Fruit fly (Drosophila melanogaster) whole organism, embryonic: ENCODE measurements around the gene CG15186.
A peak's percentile ranks its signal among the peaks of the same experiment; 100 is the strongest.

Experiments
- BtbVII ChIP-seq: fragments of 200-800 bp; sonication (Bioruptor generic); optimal IDR thresholded peaks from 3 replicates; lab custom pipeline; 2017; ENCODE audit warnings: missing biosample characterization, mild to moderate bottlenecking, missing genetic modification characterization
- CG10462 ChIP-seq: fragments of 200-800 bp; sonication (Bioruptor generic); optimal IDR thresholded peaks from 2 replicates; lab custom pipeline; 2016; ENCODE audit warnings: missing biosample characterization, missing genetic modification characterization
- CG12155 ChIP-seq: fragments of 200-800 bp; sonication (Bioruptor generic); optimal IDR thresholded peaks from 3 replicates; lab custom pipeline; 2016; ENCODE audit warnings: missing biosample characterization, missing genetic modification characterization
- CG12299 ChIP-seq: fragments of 200-800 bp; sonication (Bioruptor generic); optimal IDR thresholded peaks from 2 replicates; lab custom pipeline; 2018; ENCODE audit warnings: missing biosample characterization, mild to moderate bottlenecking, missing genetic modification characterization
- CG12659 ChIP-seq: fragments of 200-800 bp; sonication (Bioruptor generic); optimal IDR thresholded peaks from 3 replicates; lab custom pipeline; 2017; ENCODE audit warnings: mild to moderate bottlenecking, missing biosample characterization, missing genetic modification reagents, missing genetic modification characterization
- CG13424 ChIP-seq: fragments of 200-800 bp; sonication (Bioruptor generic); optimal IDR thresholded peaks from 2 replicates; lab custom pipeline; 2019; ENCODE audit warnings: missing biosample characterization, mild to moderate bottlenecking, missing genetic modification characterization, moderate library complexity
- CG16813 ChIP-seq: fragments of 200-800 bp; sonication (Bioruptor generic); IDR thresholded peaks from 3 replicates; pipeline ENCODE4 v1.3.6; 2022; ENCODE audit warnings: missing biosample characterization, missing genetic modification characterization; ENCODE audit not compliant: partially characterized antibody
- CG17361 ChIP-seq: fragments of 200-800 bp; sonication (Bioruptor generic); IDR thresholded peaks from 3 replicates; pipeline ENCODE4 v1.3.6; 2022; ENCODE audit warnings: missing biosample characterization, missing genetic modification characterization
- CG18262 ChIP-seq: fragments of 200-800 bp; optimal IDR thresholded peaks from 3 replicates; lab custom pipeline; 2019; ENCODE audit warnings: missing biosample characterization, mild to moderate bottlenecking, missing genetic modification characterization, moderate library complexity
- CG2120 ChIP-seq: fragments of 200-800 bp; sonication (Bioruptor generic); optimal IDR thresholded peaks from 3 replicates; lab custom pipeline; 2016; ENCODE audit warnings: missing biosample characterization, missing genetic modification characterization
- CG2199 ChIP-seq: fragments of 200-800 bp; sonication (Bioruptor generic); IDR thresholded peaks from 3 replicates; pipeline ENCODE4 v1.3.6; 2022; ENCODE audit warnings: missing biosample characterization, missing genetic modification characterization
- CG3163 ChIP-seq: fragments of 200-800 bp; sonication (Bioruptor generic); optimal IDR thresholded peaks from 3 replicates; lab custom pipeline; 2016; ENCODE audit warnings: missing biosample characterization, missing genetic modification characterization
- CG3847 ChIP-seq: fragments of 200-800 bp; sonication (Bioruptor generic); IDR thresholded peaks from 2 replicates; pipeline ENCODE4 v1.3.6; 2022; ENCODE audit warnings: missing biosample characterization, missing genetic modification characterization
- CG4328 ChIP-seq: fragments of 200-800 bp; sonication (Bioruptor generic); optimal IDR thresholded peaks from 3 replicates; lab custom pipeline; 2017; ENCODE audit warnings: missing biosample characterization, missing genetic modification reagents, missing genetic modification characterization
- CG6689 ChIP-seq: fragments of 200-800 bp; sonication (Bioruptor generic); IDR thresholded peaks from 2 replicates; pipeline ENCODE4 v1.3.6; 2022; ENCODE audit warnings: missing biosample characterization, missing genetic modification characterization
- CG7556 ChIP-seq: fragments of 200-800 bp; sonication (Bioruptor generic); optimal IDR thresholded peaks from 2 replicates; lab custom pipeline; 2017; ENCODE audit warnings: missing biosample characterization, mild to moderate bottlenecking, missing genetic modification characterization
- CG7786 ChIP-seq: fragments of 200-800 bp; sonication (Bioruptor generic); optimal IDR thresholded peaks from 2 replicates; lab custom pipeline; 2016; ENCODE audit warnings: missing biosample characterization, missing genetic modification characterization
- CG8944 ChIP-seq: fragments of 200-800 bp; sonication (Bioruptor generic); optimal IDR thresholded peaks from 3 replicates; lab custom pipeline; 2016; ENCODE audit warnings: missing biosample characterization, missing genetic modification characterization
- CoRest ChIP-seq: fragments of 200-800 bp; sonication (Bioruptor generic); optimal IDR thresholded peaks from 3 replicates; lab custom pipeline; 2018; ENCODE audit warnings: missing biosample characterization, mild to moderate bottlenecking, missing genetic modification characterization, moderate library complexity
- D19B ChIP-seq: fragments of 200-800 bp; sonication (Bioruptor generic); optimal IDR thresholded peaks from 2 replicates; lab custom pipeline; 2017; ENCODE audit warnings: missing biosample characterization, mild to moderate bottlenecking, missing genetic modification characterization
- HmgZ ChIP-seq: fragments of 200-800 bp; sonication (Bioruptor generic); optimal IDR thresholded peaks from 2 replicates; lab custom pipeline; 2018; ENCODE audit warnings: missing biosample characterization, mild to moderate bottlenecking, missing genetic modification characterization
- Hr3 ChIP-seq: fragments of 200-800 bp; sonication (Bioruptor generic); optimal IDR thresholded peaks from 3 replicates; lab custom pipeline; 2016; ENCODE audit warnings: missing biosample characterization, missing genetic modification characterization
- Mes4 ChIP-seq: fragments of 200-800 bp; sonication (Bioruptor generic); optimal IDR thresholded peaks from 2 replicates; lab custom pipeline; 2016; ENCODE audit warnings: missing biosample characterization, missing genetic modification characterization
- NfI ChIP-seq: fragments of 200-800 bp; sonication (Bioruptor generic); optimal IDR thresholded peaks from 3 replicates; lab custom pipeline; 2018; ENCODE audit warnings: missing biosample characterization, mild to moderate bottlenecking, missing genetic modification characterization, moderate library complexity
- PHDP ChIP-seq: fragments of 200-800 bp; sonication (Bioruptor generic); optimal IDR thresholded peaks from 3 replicates; lab custom pipeline; 2018; ENCODE audit warnings: missing biosample characterization, mild to moderate bottlenecking, missing genetic modification characterization, moderate library complexity
- Poxn ChIP-seq: fragments of 200-800 bp; sonication (Bioruptor generic); IDR thresholded peaks from 2 replicates; pipeline ENCODE4 v1.3.6; 2022; ENCODE audit warnings: missing biosample characterization, missing genetic modification characterization
- Sry-β ChIP-seq: fragments of 200-800 bp; sonication (Bioruptor generic); optimal IDR thresholded peaks from 2 replicates; lab custom pipeline; 2018; ENCODE audit warnings: missing biosample characterization, mild to moderate bottlenecking, missing genetic modification characterization, moderate library complexity
- amos ChIP-seq: fragments of 200-800 bp; sonication (Bioruptor generic); IDR thresholded peaks from 2 replicates; pipeline ENCODE4 v1.3.6; 2022; ENCODE audit warnings: missing biosample characterization, missing genetic modification characterization; ENCODE audit not compliant: partially characterized antibody
- az2 ChIP-seq: fragments of 200-800 bp; sonication (Bioruptor generic); optimal IDR thresholded peaks from 3 replicates; lab custom pipeline; 2016; ENCODE audit warnings: missing biosample characterization, missing genetic modification characterization
- croc ChIP-seq: fragments of 200-800 bp; sonication (Bioruptor generic); conservative IDR thresholded peaks from 3 replicates; pipeline ENCODE4 v1.3.6; 2022; ENCODE audit warnings: missing biosample characterization, missing genetic modification characterization
- eve ChIP-seq, 2 experiments: fragments of >200 bp; optimal IDR thresholded peaks; 2 replicates each; lab custom pipeline; 2017; ENCODE audit warnings: missing biosample characterization in 2 of 2, missing genetic modification characterization in 2 of 2
- eyg ChIP-seq: fragments of 200-800 bp; sonication (Bioruptor generic); optimal IDR thresholded peaks from 3 replicates; lab custom pipeline; 2016; ENCODE audit warnings: missing biosample characterization, missing genetic modification characterization
- fru ChIP-seq: fragments of >200 bp; optimal IDR thresholded peaks from 2 replicates; lab custom pipeline; 2017
- lbe ChIP-seq: fragments of 200-800 bp; sonication (Bioruptor generic); optimal IDR thresholded peaks from 2 replicates; lab custom pipeline; 2016; ENCODE audit warnings: missing biosample characterization, mild to moderate bottlenecking, missing genetic modification characterization
- lola ChIP-seq, 3 experiments: fragments of >200 bp in 2 of 3; fragments of 200-800 bp in 1 of 3; sonication (Bioruptor generic) in 1 of 3; optimal IDR thresholded peaks; 2 replicates each; lab custom pipeline; 2017 to 2019; ENCODE audit warnings: missing biosample characterization in 3 of 3, missing genetic modification characterization in 3 of 3, mild to moderate bottlenecking in 1 of 3, moderate library complexity in 1 of 3
- luna ChIP-seq: fragments of 200-800 bp; sonication (Bioruptor generic); optimal IDR thresholded peaks from 2 replicates; lab custom pipeline; 2016; ENCODE audit warnings: missing biosample characterization, missing genetic modification characterization
- org-1 ChIP-seq: fragments of 200-800 bp; sonication (Bioruptor generic); optimal IDR thresholded peaks from 2 replicates; lab custom pipeline; 2017; ENCODE audit warnings: missing biosample characterization, missing genetic modification characterization
- phol ChIP-seq: fragments of 200-800 bp; sonication (Bioruptor generic); optimal IDR thresholded peaks from 3 replicates; lab custom pipeline; 2018; ENCODE audit warnings: missing biosample characterization, mild to moderate bottlenecking, missing genetic modification characterization, moderate library complexity
- row ChIP-seq: fragments of 200-800 bp; sonication (Bioruptor generic); IDR thresholded peaks from 3 replicates; pipeline ENCODE4 v1.3.6; 2022; ENCODE audit warnings: missing biosample characterization, missing genetic modification characterization
- sc ChIP-seq, 3 experiments: fragments of >200 bp in 2 of 3; fragments of 200-800 bp in 1 of 3; sonication (Bioruptor generic) in 1 of 3; optimal IDR thresholded peaks; 2 replicates in 2 of 3; 3 replicates in 1 of 3; lab custom pipeline; 2017; ENCODE audit warnings: mild to moderate bottlenecking in 1 of 3, missing biosample characterization in 1 of 3, missing genetic modification characterization in 1 of 3, missing genetic modification reagents in 1 of 3
- scrt ChIP-seq: fragments of 200-800 bp; sonication (Bioruptor generic); optimal IDR thresholded peaks from 2 replicates; lab custom pipeline; 2018; ENCODE audit warnings: missing biosample characterization, mild to moderate bottlenecking, missing genetic modification characterization, moderate library complexity
- sd ChIP-seq: fragments of 200-800 bp; sonication (Bioruptor generic); optimal IDR thresholded peaks from 3 replicates; lab custom pipeline; 2018; ENCODE audit warnings: missing biosample characterization, mild to moderate bottlenecking, missing genetic modification characterization, moderate library complexity
- sisA ChIP-seq: fragments of 200-800 bp; sonication (Bioruptor generic); IDR thresholded peaks from 2 replicates; pipeline ENCODE4 v1.3.6; 2022; ENCODE audit warnings: missing biosample characterization, missing genetic modification characterization
- sob ChIP-seq: fragments of 200-800 bp; sonication (Bioruptor generic); IDR thresholded peaks from 2 replicates; pipeline ENCODE4 v1.3.6; 2022; ENCODE audit warnings: missing biosample characterization, missing genetic modification characterization
- stwl ChIP-seq: fragments of 200-800 bp; sonication (Bioruptor generic); optimal IDR thresholded peaks from 3 replicates; lab custom pipeline; 2018; ENCODE audit warnings: missing biosample characterization, mild to moderate bottlenecking, missing genetic modification characterization, moderate library complexity
- trem ChIP-seq: fragments of 200-800 bp; optimal IDR thresholded peaks from 3 replicates; lab custom pipeline; 2019; ENCODE audit warnings: missing biosample characterization, mild to moderate bottlenecking, missing genetic modification characterization, moderate library complexity
- trh ChIP-seq: fragments of 200-800 bp; sonication (Bioruptor generic); optimal IDR thresholded peaks from 2 replicates; lab custom pipeline; 2016; ENCODE audit warnings: missing biosample characterization, missing genetic modification characterization
- unpg ChIP-seq: fragments of 200-800 bp; sonication (Bioruptor generic); optimal IDR thresholded peaks from 3 replicates; lab custom pipeline; 2018; ENCODE audit warnings: missing biosample characterization, mild to moderate bottlenecking, missing genetic modification characterization, moderate library complexity
- zfh2 ChIP-seq: fragments of 200-800 bp; sonication (Bioruptor generic); optimal IDR thresholded peaks from 2 replicates; lab custom pipeline; 2016; ENCODE audit warnings: missing biosample characterization, missing genetic modification characterization

CG15186 gene

dm6 chr3R:6467646-6468350 lies 10.3 kb upstream of the CG15186 start (continued):
- peak in 1 of 3 experiments; percentile 73 for TF ChIP-seq lola (GFP tag; optimal IDR thresholded peaks at IDR 0.05; lab: Kevin White, UChicago)
- peak; percentile 31; the same call in 1 of the 3 replicates for TF ChIP-seq CG17361
- no peak for TF ChIP-seq BtbVII (GFP tag; lab: Kevin White, UChicago)
- 0 out of 3 replicates have a peak, but pooled peaks have one; percentile 72 for TF ChIP-seq CG2199
- no peak for TF ChIP-seq CG16813 (GFP tag; lab: Robert Waterston, UW)
- no peak for TF ChIP-seq sisA
- TF ChIP-seq Mes4 (GFP tag; lab: Kevin White, UChicago): peak; percentile 36
- TF ChIP-seq CG7556 (GFP tag; lab: Kevin White, UChicago): peak; percentile 68
- peak; percentile 15; the same call in 1 of the 3 replicates for TF ChIP-seq croc
- no peak for TF ChIP-seq luna
- TF ChIP-seq D19B (GFP tag; lab: Kevin White, UChicago): no peak
- peak; percentile 73 for TF ChIP-seq unpg (GFP tag; lab: Kevin White, UChicago)
- TF ChIP-seq fru (lab: Kevin White, UChicago): no peak
- TF ChIP-seq CG12155 (GFP tag; lab: Kevin White, UChicago): no peak
- peak; percentile 44 for TF ChIP-seq CG2120 (GFP tag; lab: Kevin White, UChicago)
- TF ChIP-seq sd (tag; lab: Kevin White, UChicago): peak; percentile 83
- TF ChIP-seq eve (GFP tag; optimal IDR thresholded peaks at IDR 0.05; lab: Kevin White, UChicago): peak in 1 of 2 experiments; percentile 86
- TF ChIP-seq CG12659: peak; percentile 58
- peak; percentile 61 for TF ChIP-seq NfI (GFP tag; lab: Kevin White, UChicago)
- peak; percentile 19 for TF ChIP-seq CG8944 (GFP tag; lab: Kevin White, UChicago)
- TF ChIP-seq CG10462 (GFP tag; lab: Kevin White, UChicago): peak; percentile 0
- TF ChIP-seq CG12299 (tag; lab: Kevin White, UChicago): peak; percentile 46
- peak; percentile 44 for TF ChIP-seq az2 (GFP tag; lab: Kevin White, UChicago)
- no peak for TF ChIP-seq sc (optimal IDR thresholded peaks at IDR 0.05; lab: Kevin White, UChicago)
- TF ChIP-seq sc (GFP tag; optimal IDR thresholded peaks at IDR 0.05; lab: Kevin White, UChicago): peak; percentile 55
- TF ChIP-seq sob (GFP tag; lab: Robert Waterston, UW): no peak
- TF ChIP-seq CG18262 (tag; lab: Kevin White, UChicago): peak; percentile 13
- TF ChIP-seq trem (tag; lab: Kevin White, UChicago): no peak
- TF ChIP-seq CG3847: 0 out of 2 replicates have a peak, but pooled peaks have one; percentile 7
- peak; percentile 61 for TF ChIP-seq org-1 (GFP tag; lab: Kevin White, UChicago)
- peak; percentile 85 for TF ChIP-seq CG13424 (tag; lab: Kevin White, UChicago)
- no peak for TF ChIP-seq CG6689 (GFP tag; lab: Robert Waterston, UW)
- TF ChIP-seq stwl (tag; lab: Kevin White, UChicago): no peak
- no peak for TF ChIP-seq CG3163 (GFP tag; lab: Kevin White, UChicago)
- TF ChIP-seq Poxn (GFP tag; lab: Robert Waterston, UW): no peak
- TF ChIP-seq phol (tag; lab: Kevin White, UChicago): peak; percentile 69
- peak; percentile 15 for TF ChIP-seq scrt (GFP tag; lab: Kevin White, UChicago)
- peak; percentile 14 for TF ChIP-seq CG4328 (GFP tag; lab: Kevin White, UChicago)
- TF ChIP-seq Hr3 (GFP tag; lab: Kevin White, UChicago): peak; percentile 62
- TF ChIP-seq Sry-β (GFP tag; lab: Kevin White, UChicago): no peak
- TF ChIP-seq CG7786 (GFP tag; lab: Kevin White, UChicago): peak; percentile 11
- no peak for TF ChIP-seq lbe (GFP tag; lab: Kevin White, UChicago)
- no peak for TF ChIP-seq amos
- TF ChIP-seq eyg (GFP tag; lab: Kevin White, UChicago): no peak
- TF ChIP-seq row (GFP tag; lab: Robert Waterston, UW): peak; percentile 77
- no peak for TF ChIP-seq zfh2 (GFP tag; lab: Kevin White, UChicago)
- TF ChIP-seq HmgZ (tag; lab: Kevin White, UChicago): peak; percentile 9
- peak; percentile 86 for TF ChIP-seq CoRest (tag; lab: Kevin White, UChicago)
- peak; percentile 10 for TF ChIP-seq trh
- TF ChIP-seq PHDP (tag; lab: Kevin White, UChicago): peak; percentile 67
